Fruit fly (Drosophila melanogaster) whole organism, embryonic: ENCODE data around the gene CG32246.

Experiments used
- Adf1 ChIP-seq: fragments of 200-800 bp; sonication (Bioruptor generic); IDR thresholded peaks from 2 replicates; pipeline ENCODE4 v1.3.6; 2022; ENCODE audit warnings: missing biosample characterization, missing genetic modification characterization
- Awh ChIP-seq: fragments of 200-800 bp; sonication (Bioruptor generic); IDR thresholded peaks from 2 replicates; pipeline ENCODE4, ENCODE4 v1.3.6; 2022; ENCODE audit warnings: missing biosample characterization, missing genetic modification characterization
- BEAF-32 ChIP-seq: fragments of 200-800 bp; sonication (Bioruptor generic); optimal IDR thresholded peaks from 3 replicates; lab custom pipeline; 2017; ENCODE audit warnings: missing biosample characterization, missing genetic modification characterization, mild to moderate bottlenecking, moderate library complexity, missing genetic modification reagents
- CG12219 ChIP-seq: fragments of 200-800 bp; sonication (Bioruptor generic); optimal IDR thresholded peaks from 3 replicates; lab custom pipeline; 2018; ENCODE audit warnings: missing biosample characterization, mild to moderate bottlenecking, missing genetic modification characterization
- CG12769 ChIP-seq: fragments of 200-800 bp; sonication (Bioruptor generic); optimal IDR thresholded peaks from 2 replicates; lab custom pipeline; 2019; ENCODE audit warnings: missing biosample characterization, mild to moderate bottlenecking, missing genetic modification characterization, moderate library complexity
- CG13624 ChIP-seq: fragments of 200-800 bp; sonication (Bioruptor generic); optimal IDR thresholded peaks from 2 replicates; lab custom pipeline; 2016; ENCODE audit warnings: missing biosample characterization, missing genetic modification characterization
- CG13775 ChIP-seq: fragments of 200-800 bp; sonication (Bioruptor generic); optimal IDR thresholded peaks from 3 replicates; lab custom pipeline; 2017; ENCODE audit warnings: missing biosample characterization, mild to moderate bottlenecking, missing genetic modification characterization
- CG17612 ChIP-seq: fragments of 200-800 bp; sonication (Bioruptor generic); IDR thresholded peaks from 2 replicates; pipeline ENCODE4 v1.3.6; 2022; ENCODE audit warnings: missing biosample characterization, missing genetic modification characterization
- CG18262 ChIP-seq: fragments of 200-800 bp; optimal IDR thresholded peaks from 3 replicates; lab custom pipeline; 2019; ENCODE audit warnings: missing biosample characterization, mild to moderate bottlenecking, missing genetic modification characterization, moderate library complexity
- CG18476 ChIP-seq: fragments of 200-800 bp; sonication (Bioruptor generic); optimal IDR thresholded peaks from 2 replicates; lab custom pipeline; 2016; ENCODE audit warnings: missing biosample characterization, mild to moderate bottlenecking, missing genetic modification characterization
- CG2116 ChIP-seq: fragments of 200-800 bp; sonication (Bioruptor generic); optimal IDR thresholded peaks from 3 replicates; lab custom pipeline; 2018; ENCODE audit warnings: missing biosample characterization, mild to moderate bottlenecking, missing genetic modification characterization
- CG2129 ChIP-seq: fragments of 200-800 bp; sonication (Bioruptor generic); IDR thresholded peaks from 2 replicates; pipeline ENCODE4 v1.3.6; 2022; ENCODE audit warnings: missing biosample characterization, missing genetic modification characterization; ENCODE audit not compliant: partially characterized antibody
- CG2199 ChIP-seq: fragments of 200-800 bp; sonication (Bioruptor generic); IDR thresholded peaks from 3 replicates; pipeline ENCODE4 v1.3.6; 2022; ENCODE audit warnings: missing biosample characterization, missing genetic modification characterization
- CG2875 ChIP-seq: fragments of 200-800 bp; sonication (Bioruptor generic); optimal IDR thresholded peaks from 2 replicates; lab custom pipeline; 2017; ENCODE audit warnings: missing biosample characterization, mild to moderate bottlenecking, missing genetic modification characterization, missing genetic modification reagents
- CG3163 ChIP-seq: fragments of 200-800 bp; sonication (Bioruptor generic); optimal IDR thresholded peaks from 3 replicates; lab custom pipeline; 2016; ENCODE audit warnings: missing biosample characterization, missing genetic modification characterization
- CG3281 ChIP-seq: fragments of 200-800 bp; sonication (Bioruptor generic); optimal IDR thresholded peaks from 3 replicates; lab custom pipeline; 2017; ENCODE audit warnings: missing biosample characterization, mild to moderate bottlenecking, missing genetic modification characterization
- CG33557 ChIP-seq: fragments of 200-800 bp; sonication (Bioruptor generic); optimal IDR thresholded peaks from 2 replicates; lab custom pipeline; 2019; ENCODE audit warnings: missing biosample characterization, mild to moderate bottlenecking, missing genetic modification characterization, moderate library complexity
- CG3726 ChIP-seq: fragments of 200-800 bp; sonication (Bioruptor generic); IDR thresholded peaks from 3 replicates; pipeline ENCODE4, ENCODE4 v1.3.6; 2022; ENCODE audit warnings: missing biosample characterization, missing genetic modification characterization
- CG4424 ChIP-seq: fragments of 200-800 bp; sonication (Bioruptor generic); optimal IDR thresholded peaks from 3 replicates; lab custom pipeline; 2016; ENCODE audit warnings: missing biosample characterization, missing genetic modification characterization
- CG4820 ChIP-seq: fragments of 200-800 bp; sonication (Bioruptor generic); optimal IDR thresholded peaks from 3 replicates; lab custom pipeline; 2016; ENCODE audit warnings: missing biosample characterization, missing genetic modification characterization
- CG6813 ChIP-seq: fragments of 200-800 bp; sonication (Bioruptor generic); optimal IDR thresholded peaks from 2 replicates; lab custom pipeline; 2017; ENCODE audit warnings: missing biosample characterization, missing genetic modification characterization, mild to moderate bottlenecking, moderate library complexity, missing genetic modification reagents
- CG7556 ChIP-seq: fragments of 200-800 bp; sonication (Bioruptor generic); optimal IDR thresholded peaks from 2 replicates; lab custom pipeline; 2017; ENCODE audit warnings: missing biosample characterization, mild to moderate bottlenecking, missing genetic modification characterization
- CG9876 ChIP-seq: fragments of 200-800 bp; sonication (Bioruptor generic); optimal IDR thresholded peaks from 2 replicates; lab custom pipeline; 2016; ENCODE audit warnings: missing biosample characterization, missing genetic modification characterization
- CkIIα-i1 ChIP-seq: fragments of 200-800 bp; sonication (Bioruptor generic); IDR thresholded peaks from 2 replicates; pipeline ENCODE4 v1.3.6; 2022; ENCODE audit warnings: missing biosample characterization, missing genetic modification characterization
- D19A ChIP-seq: fragments of 200-800 bp; optimal IDR thresholded peaks from 3 replicates; lab custom pipeline; 2019; ENCODE audit warnings: missing biosample characterization, mild to moderate bottlenecking, missing genetic modification characterization, moderate library complexity
- Doc3 ChIP-seq: fragments of 200-800 bp; sonication (Bioruptor generic); IDR thresholded peaks from 3 replicates; pipeline ENCODE4 v1.3.6; 2022; ENCODE audit warnings: missing biosample characterization, missing genetic modification characterization; ENCODE audit not compliant: partially characterized antibody
- Gsc ChIP-seq: fragments of 200-800 bp; sonication (Bioruptor generic); IDR thresholded peaks from 2 replicates; pipeline ENCODE4 v1.3.6; 2022; ENCODE audit warnings: missing biosample characterization, missing genetic modification characterization
- HHEX ChIP-seq: fragments of 200-800 bp; sonication (Bioruptor generic); optimal IDR thresholded peaks from 3 replicates; lab custom pipeline; 2017; ENCODE audit warnings: missing biosample characterization, mild to moderate bottlenecking, missing genetic modification characterization, missing genetic modification reagents
- Hr78 ChIP-seq, 2 experiments: fragments of 200-800 bp in 1 of 2; fragments of >200 bp in 1 of 2; sonication (Bioruptor generic) in 1 of 2; optimal IDR thresholded peaks; 2 replicates each; lab custom pipeline; 2017 to 2019; ENCODE audit warnings: missing biosample characterization in 2 of 2, missing genetic modification characterization in 2 of 2, mild to moderate bottlenecking in 1 of 2, moderate library complexity in 1 of 2
- Ravus ChIP-seq: fragments of 200-800 bp; sonication (Bioruptor generic); IDR thresholded peaks from 2 replicates; pipeline ENCODE4 v1.3.6; 2022; ENCODE audit warnings: missing biosample characterization, missing genetic modification characterization
- Sox100B ChIP-seq: fragments of 200-800 bp; sonication (Bioruptor generic); optimal IDR thresholded peaks from 3 replicates; lab custom pipeline; 2018; ENCODE audit warnings: missing biosample characterization, mild to moderate bottlenecking, missing genetic modification characterization
- Taf1 ChIP-seq: fragments of 200-800 bp; sonication (Bioruptor generic); IDR thresholded peaks from 2 replicates; pipeline ENCODE4 v1.3.6; 2022; ENCODE audit warnings: missing biosample characterization, missing genetic modification characterization
- ato ChIP-seq: fragments of 200-800 bp; sonication (Bioruptor generic); IDR thresholded peaks from 2 replicates; pipeline ENCODE4 v1.3.6; 2022; ENCODE audit warnings: missing biosample characterization, missing genetic modification characterization; ENCODE audit not compliant: partially characterized antibody
- cato ChIP-seq: fragments of 200-800 bp; sonication (Bioruptor generic); optimal IDR thresholded peaks from 2 replicates; lab custom pipeline; 2016; ENCODE audit warnings: missing biosample characterization, missing genetic modification characterization, borderline replicate concordance
- chif ChIP-seq, 2 experiments: fragments of 200-800 bp; sonication (Bioruptor generic); optimal IDR thresholded peaks; 3 replicates each; lab custom pipeline; 2016; ENCODE audit warnings: missing biosample characterization in 2 of 2, missing genetic modification characterization in 2 of 2
- dmrt11E ChIP-seq: fragments of 200-800 bp; sonication (Bioruptor generic); optimal IDR thresholded peaks from 3 replicates; lab custom pipeline; 2018; ENCODE audit warnings: missing biosample characterization, mild to moderate bottlenecking, missing genetic modification characterization, moderate library complexity
- dysf ChIP-seq: fragments of 200-800 bp; sonication (Bioruptor generic); IDR thresholded peaks from 3 replicates; pipeline ENCODE4 v1.3.6; 2022; ENCODE audit warnings: missing biosample characterization, missing genetic modification characterization
- fd96Cb ChIP-seq: fragments of 200-800 bp; sonication (Bioruptor generic); optimal IDR thresholded peaks from 2 replicates; lab custom pipeline; 2018; ENCODE audit warnings: missing biosample characterization, mild to moderate bottlenecking, missing genetic modification characterization, moderate library complexity
- gsb ChIP-seq: fragments of 200-800 bp; sonication (Bioruptor generic); IDR thresholded peaks from 2 replicates; pipeline ENCODE4 v1.3.6; 2022; ENCODE audit warnings: missing biosample characterization, missing genetic modification characterization
- insv ChIP-seq, 2 experiments: fragments of 200-800 bp; sonication (Bioruptor generic); optimal IDR thresholded peaks; 3 replicates each; lab custom pipeline; 2016 to 2018; ENCODE audit warnings: missing biosample characterization in 2 of 2, missing genetic modification characterization in 2 of 2
- jing ChIP-seq: fragments of 200-800 bp; sonication (Bioruptor generic); optimal IDR thresholded peaks from 2 replicates; lab custom pipeline; 2018; ENCODE audit warnings: missing biosample characterization, mild to moderate bottlenecking, missing genetic modification characterization
- lov ChIP-seq, 2 experiments: fragments of 200-800 bp in 1 of 2; fragments of >200 bp in 1 of 2; sonication (Bioruptor generic) in 1 of 2; IDR thresholded peaks in 1 of 2; optimal IDR thresholded peaks in 1 of 2; 2 replicates in 1 of 2; 3 replicates in 1 of 2; pipeline versions ENCODE4 v1.3.6 to Lab custom; 2017 to 2022; ENCODE audit warnings: missing biosample characterization in 1 of 2, missing genetic modification characterization in 1 of 2
- nmo ChIP-seq: fragments of 200-800 bp; sonication (Bioruptor generic); optimal IDR thresholded peaks from 2 replicates; lab custom pipeline; 2018; ENCODE audit warnings: missing biosample characterization, mild to moderate bottlenecking, missing genetic modification characterization, moderate library complexity
- row ChIP-seq: fragments of 200-800 bp; sonication (Bioruptor generic); IDR thresholded peaks from 3 replicates; pipeline ENCODE4 v1.3.6; 2022; ENCODE audit warnings: missing biosample characterization, missing genetic modification characterization
- sisA ChIP-seq: fragments of 200-800 bp; sonication (Bioruptor generic); IDR thresholded peaks from 2 replicates; pipeline ENCODE4 v1.3.6; 2022; ENCODE audit warnings: missing biosample characterization, missing genetic modification characterization
- sqz ChIP-seq: fragments of 200-800 bp; sonication (Bioruptor generic); optimal IDR thresholded peaks from 3 replicates; lab custom pipeline; 2018; ENCODE audit warnings: missing biosample characterization, mild to moderate bottlenecking, missing genetic modification characterization
- ssp ChIP-seq: fragments of 200-800 bp; sonication (Bioruptor generic); IDR thresholded peaks from 2 replicates; pipeline ENCODE4 v1.3.6; 2022; ENCODE audit warnings: missing biosample characterization, missing genetic modification characterization
- unpg ChIP-seq: fragments of 200-800 bp; sonication (Bioruptor generic); optimal IDR thresholded peaks from 3 replicates; lab custom pipeline; 2018; ENCODE audit warnings: missing biosample characterization, mild to moderate bottlenecking, missing genetic modification characterization, moderate library complexity

The CG32246 gene

DNA sequence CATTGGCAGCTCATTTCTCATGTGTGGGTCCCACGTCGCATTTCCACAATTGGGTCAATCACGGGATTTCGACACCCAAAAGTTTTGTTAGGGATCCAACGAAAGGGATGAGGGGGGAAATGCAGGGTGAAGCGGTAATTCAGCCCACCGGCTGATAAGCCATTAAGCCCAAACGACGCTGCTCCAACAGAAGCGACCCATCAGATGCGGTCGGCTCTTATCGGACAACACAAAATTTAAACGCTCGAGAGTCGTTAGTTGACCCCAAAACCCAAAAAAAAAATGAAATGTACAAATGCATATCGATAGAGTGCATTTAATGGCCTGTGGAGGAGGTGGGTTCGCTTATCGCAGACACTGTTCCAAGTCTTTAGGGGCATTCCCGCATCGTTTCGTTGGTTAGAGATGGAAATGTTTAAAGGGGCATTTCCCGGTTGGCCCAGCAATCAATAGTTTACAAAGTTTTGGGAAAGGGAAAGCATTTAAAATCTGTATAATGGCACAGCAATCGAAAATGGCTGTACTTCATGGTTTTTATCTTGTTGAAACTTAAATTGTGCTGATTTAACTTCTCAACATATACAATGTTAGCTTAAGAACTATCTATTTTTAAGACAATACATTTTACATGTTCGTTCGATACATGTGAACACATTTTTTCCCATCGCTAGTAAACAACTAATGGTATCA, 14.1 kb upstream of the CG32246 start (continued):
- TF ChIP-seq CG18476 (GFP tag; lab: Kevin White, UChicago): no peak
- 0 out of 3 replicates have a peak, but pooled peaks have one; percentile 75 for TF ChIP-seq CG2199
- no peak for TF ChIP-seq gsb (GFP tag; lab: Robert Waterston, UW)
- peak in 1 of 2 experiments; percentile 74 for TF ChIP-seq Hr78 (GFP tag; optimal IDR thresholded peaks at IDR 0.05; lab: Kevin White, UChicago)
- TF ChIP-seq CG2129 (GFP tag; lab: Robert Waterston, UW): no peak
- 0 out of 2 replicates have a peak, but pooled peaks have one; percentile 14 for TF ChIP-seq Awh (GFP tag; lab: Robert Waterston, UW)
- peak; percentile 30 for TF ChIP-seq CG33557
- TF ChIP-seq CG2875: no peak
- TF ChIP-seq ssp (GFP tag; lab: Robert Waterston, UW): no peak
- TF ChIP-seq sqz (GFP tag; lab: Kevin White, UChicago): no peak
- no peak for TF ChIP-seq cato
- TF ChIP-seq sisA (GFP tag; lab: Robert Waterston, UW): 0 out of 2 replicates have a peak, but pooled peaks have one; percentile 16
- no peak for TF ChIP-seq chif (GFP tag; optimal IDR thresholded peaks at IDR 0.05; lab: Kevin White, UChicago)
- TF ChIP-seq Sox100B (GFP tag; lab: Kevin White, UChicago): peak; percentile 10
- TF ChIP-seq CG4820 (GFP tag; lab: Kevin White, UChicago): no peak
- TF ChIP-seq Taf1 (GFP tag; lab: Robert Waterston, UW): no peak
- no peak for TF ChIP-seq CG4424
- peak; percentile 32 for TF ChIP-seq fd96Cb (tag; lab: Kevin White, UChicago)
- no peak for TF ChIP-seq Doc3 (GFP tag; lab: Robert Waterston, UW)
- TF ChIP-seq CG18262: peak; percentile 45
- TF ChIP-seq CG12219 (GFP tag; lab: Kevin White, UChicago): no peak
- TF ChIP-seq Adf1 (GFP tag; lab: Robert Waterston, UW): no peak
- no peak for TF ChIP-seq jing (GFP tag; lab: Kevin White, UChicago)
- peak; percentile 43 for TF ChIP-seq BEAF-32 (GFP tag; lab: Kevin White, UChicago)
- peak; percentile 44 for TF ChIP-seq nmo (GFP tag; lab: Kevin White, UChicago)
- no peak for TF ChIP-seq Ravus (GFP tag; lab: Robert Waterston, UW)
- no peak for TF ChIP-seq CG17612 (GFP tag; lab: Robert Waterston, UW)
- TF ChIP-seq CG9876: no peak
- TF ChIP-seq lov (optimal IDR thresholded peaks at IDR 0.05; lab: Kevin White, UChicago): no peak
- no peak for TF ChIP-seq lov (GFP tag; IDR thresholded peaks at IDR 0.05; lab: Robert Waterston, UW)
- no peak for TF ChIP-seq CG3281 (GFP tag; lab: Kevin White, UChicago)
- no peak for TF ChIP-seq CG7556 (GFP tag; lab: Kevin White, UChicago)
- TF ChIP-seq CG2116 (GFP tag; lab: Kevin White, UChicago): no peak
- TF ChIP-seq HHEX (GFP tag; lab: Kevin White, UChicago): no peak
- TF ChIP-seq CkIIα-i1 (GFP tag; lab: Robert Waterston, UW): no peak
- no peak for TF ChIP-seq CG3726 (GFP tag; lab: Robert Waterston, UW)
- no peak for TF ChIP-seq CG13775 (GFP tag; lab: Kevin White, UChicago)
- TF ChIP-seq dmrt11E (tag; lab: Kevin White, UChicago): peak; percentile 34
- no peak for TF ChIP-seq CG13624 (GFP tag; lab: Kevin White, UChicago)
- no peak for TF ChIP-seq CG6813 (GFP tag; lab: Kevin White, UChicago)
- TF ChIP-seq dysf (GFP tag; lab: Robert Waterston, UW): no peak
- no peak for TF ChIP-seq Gsc (GFP tag; lab: Robert Waterston, UW)
- TF ChIP-seq ato: no peak
- TF ChIP-seq row: peak; percentile 40; the same call in 2 of the 3 replicates
- peak; percentile 33 for TF ChIP-seq D19A
- peak; percentile 32 for TF ChIP-seq CG12769 (tag; lab: Kevin White, UChicago)
- peak; percentile 36 for TF ChIP-seq unpg (GFP tag; lab: Kevin White, UChicago)
- TF ChIP-seq CG3163 (GFP tag; lab: Kevin White, UChicago): no peak
- TF ChIP-seq insv (GFP tag; optimal IDR thresholded peaks at IDR 0.05; lab: Kevin White, UChicago): no peak
